Worm (Caenorhabditis elegans) whole organism, early embryonic: ENCODE results near the gene cyp-33C4.

Source experiments
- ceh-36 ChIP-seq: sonication (generic microtip); optimal IDR thresholded peaks from 2 replicates; lab custom pipeline; 2016; ENCODE audit warnings: missing genetic modification characterization, inconsistent platforms, missing compliant biosample characterization
- flt-1 ChIP-seq: fragments of 200-800 bp; sonication (Bioruptor generic); IDR thresholded peaks from 2 replicates; pipeline ENCODE4 v1.3.6; 2022; ENCODE audit warnings: missing genetic modification characterization, missing compliant biosample characterization

DNA sequence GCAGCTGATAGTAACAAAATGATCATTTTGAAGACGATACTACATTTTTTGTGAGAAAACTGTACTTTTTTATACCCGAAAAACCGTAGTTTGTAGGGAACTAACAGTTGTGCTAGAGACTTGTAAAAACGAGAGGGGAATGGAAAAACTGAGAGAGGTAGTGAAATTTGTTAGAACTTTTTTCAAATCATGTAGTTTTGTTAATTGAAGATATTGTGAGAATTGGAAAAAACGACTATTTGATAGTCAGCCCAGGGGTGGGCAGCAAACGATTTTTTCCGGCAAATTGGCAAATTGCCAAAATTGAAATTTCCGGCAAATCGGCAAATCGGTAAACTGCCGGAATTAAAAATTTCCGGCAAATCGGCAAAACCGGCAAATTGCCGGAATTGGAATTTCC is 13.4 kb downstream of the cyp-33C4 start, which contains the start of gene cyp-33C6:
- TF ChIP-seq flt-1 (GFP tag; lab: Robert Waterston, UW), result no peak
- TF ChIP-seq ceh-36 (tag; lab: Kevin White, UChicago), result no peak
